Worm (Caenorhabditis elegans): Measurements from ENCODE around the gene F28C6.10.

Gene F28C6.10

ce11 chrII:8607662-8608061 is at the start of gene F28C6.10:
Gene F28C6.10 (plus strand): TSS chrII:8607962.
- TF ChIP-seq unc-120 (tag; optimal IDR thresholded peaks at IDR 0.05; ENCODE audit: poor library complexity, severe bottlenecking) (no peak), elt-3 (tag; optimal IDR thresholded peaks at IDR 0.05) (no peak), sem-2 (GFP tag; optimal IDR thresholded peaks at IDR 0.05) (no peak), lin-32 (GFP tag; optimal IDR thresholded peaks at IDR 0.05) (no peak), ham-2 (GFP tag; optimal IDR thresholded peaks at IDR 0.05) (no peak), tbx-8 (GFP tag; optimal IDR thresholded peaks at IDR 0.05) (no peak), lsy-2 (tag; optimal IDR thresholded peaks at IDR 0.05) (no peak), ceh-39 (tag; optimal IDR thresholded peaks at IDR 0.05) (no peak), nhr-76 (tag; optimal IDR thresholded peaks at IDR 0.05) (no peak), elt-1 (tag; optimal IDR thresholded peaks at IDR 0.05; ENCODE audit: borderline replicate concordance, insufficient read depth) (no peak), zip-8 (tag; optimal IDR thresholded peaks at IDR 0.05) (no peak), lin-13 (tag; optimal IDR thresholded peaks at IDR 0.05) (no peak), ztf-11 (tag; optimal IDR thresholded peaks at IDR 0.05) (no peak), nhr-28 (tag; optimal IDR thresholded peaks at IDR 0.05) (no peak), bed-3 (GFP tag; optimal IDR thresholded peaks at IDR 0.05) (no peak), nhr-237 (tag; optimal IDR thresholded peaks at IDR 0.05) (no peak), nhr-2 (tag; optimal IDR thresholded peaks at IDR 0.05) (no peak), sptf-1 (tag; optimal IDR thresholded peaks at IDR 0.05) (no peak), M03D4.4 (tag; optimal IDR thresholded peaks at IDR 0.05) (no peak), mep-1 (tag; optimal IDR thresholded peaks at IDR 0.05) (no peak)

ce11 chrII:8559188-8559587 is 48.6 kb upstream of the F28C6.10 start:
- TF ChIP-seq mep-1 (tag; optimal IDR thresholded peaks at IDR 0.05) = no peak
- TF ChIP-seq ham-2 (GFP tag; optimal IDR thresholded peaks at IDR 0.05) = no peak
- peak; percentile 96 for TF ChIP-seq ces-1 (GFP tag; optimal IDR thresholded peaks at IDR 0.05)
- TF ChIP-seq flh-1 (GFP tag; optimal IDR thresholded peaks at IDR 0.05) = no peak
- no peak for TF ChIP-seq unc-62 (GFP tag; optimal IDR thresholded peaks at IDR 0.05)
- TF ChIP-seq ceh-43 (GFP tag; optimal IDR thresholded peaks at IDR 0.05) = no peak
- TF ChIP-seq drap-1 (GFP tag; optimal IDR thresholded peaks at IDR 0.05) = no peak
- no peak for TF ChIP-seq ceh-39 (tag; optimal IDR thresholded peaks at IDR 0.05)

- TF ChIP-seq ces-1 (GFP tag; optimal IDR thresholded peaks at IDR 0.05) = peak; percentile 72
- TF ChIP-seq nhr-237 (tag; optimal IDR thresholded peaks at IDR 0.05) = peak; percentile 98
- peak; percentile 64 for TF ChIP-seq ceh-43 (GFP tag; optimal IDR thresholded peaks at IDR 0.05)
- TF ChIP-seq sem-2 (GFP tag; optimal IDR thresholded peaks at IDR 0.05) = peak; percentile 21
- TF ChIP-seq mls-2 (tag; optimal IDR thresholded peaks at IDR 0.05) = peak; percentile 81
- peak; percentile 99 for TF ChIP-seq lin-13 (tag; optimal IDR thresholded peaks at IDR 0.05)
- TF ChIP-seq lsy-2 (tag; optimal IDR thresholded peaks at IDR 0.05) = peak; percentile 93
- peak; percentile 78 for TF ChIP-seq ceh-83 (GFP tag; optimal IDR thresholded peaks at IDR 0.05)
- TF ChIP-seq unc-39 (tag; optimal IDR thresholded peaks at IDR 0.05) = peak; percentile 59
- peak; percentile 85 for TF ChIP-seq unc-62 (GFP tag; optimal IDR thresholded peaks at IDR 0.05)
- TF ChIP-seq unc-120 (tag; optimal IDR thresholded peaks at IDR 0.05; ENCODE audit: poor library complexity, severe bottlenecking) = peak; percentile 95
- TF ChIP-seq flh-1 (GFP tag; optimal IDR thresholded peaks at IDR 0.05) = no peak
- TF ChIP-seq mab-5 (tag; optimal IDR thresholded peaks at IDR 0.05) = peak; percentile 33
- TF ChIP-seq hlh-1 (tag; optimal IDR thresholded peaks at IDR 0.05) = peak; percentile 91
- peak; percentile 6 for TF ChIP-seq elt-1 (tag; optimal IDR thresholded peaks at IDR 0.05; ENCODE audit: borderline replicate concordance, insufficient read depth)
- peak; percentile 59 for TF ChIP-seq lin-32 (GFP tag; optimal IDR thresholded peaks at IDR 0.05)
- TF ChIP-seq pha-4 (tag; optimal IDR thresholded peaks at IDR 0.05) = peak; percentile 100
- TF ChIP-seq bed-3 (GFP tag; optimal IDR thresholded peaks at IDR 0.05) = peak; percentile 46
- peak; percentile 48 for TF ChIP-seq nhr-28 (tag; optimal IDR thresholded peaks at IDR 0.05)
- TF ChIP-seq nhr-12 (tag; optimal IDR thresholded peaks at IDR 0.05) = peak; percentile 73
- TF ChIP-seq ceh-39 (tag; optimal IDR thresholded peaks at IDR 0.05) = peak; percentile 99
- TF ChIP-seq drap-1 (GFP tag; optimal IDR thresholded peaks at IDR 0.05) = peak; percentile 92
- peak; percentile 69 for TF ChIP-seq ham-2 (GFP tag; optimal IDR thresholded peaks at IDR 0.05)
- peak; percentile 61 for TF ChIP-seq zip-8 (tag; optimal IDR thresholded peaks at IDR 0.05)
- TF ChIP-seq mep-1 (tag; optimal IDR thresholded peaks at IDR 0.05) = peak; percentile 100
- TF ChIP-seq nhr-2 (tag; optimal IDR thresholded peaks at IDR 0.05) = peak; percentile 82
- TF ChIP-seq blmp-1 (tag; optimal IDR thresholded peaks at IDR 0.05) = no peak
- TF ChIP-seq snpc-4 (tag; optimal IDR thresholded peaks at IDR 0.05) = no peak
- TF ChIP-seq nhr-76 (tag; optimal IDR thresholded peaks at IDR 0.05) = peak; percentile 34
- peak; percentile 72 for TF ChIP-seq ztf-11 (tag; optimal IDR thresholded peaks at IDR 0.05)
- TF ChIP-seq cnd-1 (tag; optimal IDR thresholded peaks at IDR 0.05) = peak; percentile 88
- peak; percentile 87 for TF ChIP-seq elt-3 (tag; optimal IDR thresholded peaks at IDR 0.05)
- TF ChIP-seq tbx-8 (GFP tag; optimal IDR thresholded peaks at IDR 0.05) = peak; percentile 30
- peak; percentile 91 for TF ChIP-seq sptf-1 (tag; optimal IDR thresholded peaks at IDR 0.05)
- TF ChIP-seq M03D4.4 (tag; optimal IDR thresholded peaks at IDR 0.05) = peak; percentile 82
These were observed 46.5 kb upstream of the F28C6.10 start, which contains the start of gene iff-2 for ce11 chrII:8561227-8561626. Gene iff-2 (minus strand): TSS chrII:8561367.
